Worm (Caenorhabditis elegans) whole organism, midembryonic: ENCODE results near the gene F14F7.5.

ENCODE experiments used
- cog-1 ChIP-seq: sonication (generic microtip); optimal IDR thresholded peaks from 2 replicates; lab custom pipeline; 2016; ENCODE audit warnings: missing genetic modification characterization, missing compliant biosample characterization
- flt-1 ChIP-seq: fragments of 200-800 bp; sonication (Bioruptor generic); IDR thresholded peaks from 2 replicates; pipeline ENCODE4 v1.3.6; 2022; ENCODE audit warnings: missing genetic modification characterization, missing compliant biosample characterization
- tab-1 ChIP-seq: fragments of 200-800 bp; sonication (Bioruptor generic); IDR thresholded peaks from 2 replicates; pipeline ENCODE4 v1.3.6; 2022; ENCODE audit warnings: missing genetic modification characterization, missing compliant biosample characterization

- TF ChIP-seq tab-1 (no peak), cog-1 (tag; lab: Kevin White, UChicago) (no peak), flt-1 (GFP tag; lab: Robert Waterston, UW) (no peak)
Observed at ce11 chrIII:13066828-13067227, 35.0 kb downstream of the F14F7.5 start.
